Worm (Caenorhabditis elegans): ENCODE results near the gene F26G1.2.

ce11 chrII:4802917-4803316 is 40.0 kb downstream of the F26G1.2 start:
- TF ChIP-seq nhr-237 (tag; optimal IDR thresholded peaks at IDR 0.05), result no peak
- no peak for TF ChIP-seq ceh-63 (GFP tag; optimal IDR thresholded peaks at IDR 0.05)
- no peak for TF ChIP-seq ceh-82 (tag; optimal IDR thresholded peaks at IDR 0.05)
- TF ChIP-seq snpc-4 (tag; optimal IDR thresholded peaks at IDR 0.05), result no peak
- no peak for TF ChIP-seq dpl-1 (GFP tag; optimal IDR thresholded peaks at IDR 0.05)
- no peak for TF ChIP-seq ztf-4 (tag; optimal IDR thresholded peaks at IDR 0.05)

Data from whole organism, L1 larva.